Worm (Caenorhabditis elegans): ENCODE measurements around the gene nspa-8.

Gene nspa-8

ce11 chrV:14855626-14856025 is 28.8 kb upstream of the nspa-8 start (continued):
- TF ChIP-seq nhr-48 (tag; optimal IDR thresholded peaks at IDR 0.05) (peak; percentile 15), nhr-11 (tag; optimal IDR thresholded peaks at IDR 0.05) (no peak), lin-15B (tag; optimal IDR thresholded peaks at IDR 0.05) (no peak), F44E2.7 (GFP tag; IDR thresholded peaks at IDR 0.05) (peak; percentile 70; the same call in 1 of the 2 replicates), dmd-8 (GFP tag; IDR thresholded peaks at IDR 0.05) (peak; percentile 78; the same call in 1 of the 2 replicates), snpc-1.2 (GFP tag; IDR thresholded peaks at IDR 0.05) (no peak), F37D6.2 (tag; optimal IDR thresholded peaks at IDR 0.05) (no peak), madf-5 (GFP tag; IDR thresholded peaks at IDR 0.05) (0 out of 4 replicates have a peak, but pooled peaks of 1 of the 2 experiments have one; percentile 63), lin-13 (GFP tag; optimal IDR thresholded peaks at IDR 0.05) (no peak), T20F7.1 (GFP tag; optimal IDR thresholded peaks at IDR 0.05) (no peak), lin-29 (GFP tag; IDR thresholded peaks at IDR 0.05) (peak; percentile 48; the same call in 1 of the 2 replicates), ceh-62 (tag; optimal IDR thresholded peaks at IDR 0.05) (no peak), spr-1 (tag; optimal IDR thresholded peaks at IDR 0.05) (no peak), ceh-82 (tag; optimal IDR thresholded peaks at IDR 0.05) (no peak), lin-39 (tag; optimal IDR thresholded peaks at IDR 0.05) (no peak), dmd-9 (GFP tag; IDR thresholded peaks at IDR 0.05) (no peak), arid-1 (GFP tag; conservative IDR thresholded peaks at IDR 0.05) (peak; percentile 62; the same call in 1 of the 2 replicates), D1046.2 (GFP tag; IDR thresholded peaks at IDR 0.05) (peak; percentile 70; the same call in 1 of the 2 replicates), lin-1 (GFP tag; IDR thresholded peaks at IDR 0.05) (peak; percentile 48; the same call in 1 of the 2 replicates), mxl-3 (GFP tag; optimal IDR thresholded peaks at IDR 0.05) (peak; percentile 14), sdz-12 (GFP tag; optimal IDR thresholded peaks at IDR 0.05) (no peak), vab-7 (GFP tag; IDR thresholded peaks at IDR 0.05) (peak; percentile 48; the same call in 1 of the 2 replicates), pha-4 (GFP tag; IDR thresholded peaks at IDR 0.05) (peak; percentile 71; the same call in 1 of the 2 replicates), pha-4 (tag; optimal IDR thresholded peaks at IDR 0.05) (no peak), daf-8 (GFP tag; IDR thresholded peaks at IDR 0.05) (no peak), aha-1 (tag) (no peak), gei-8 (GFP tag; optimal IDR thresholded peaks at IDR 0.05) (peak; percentile 3), lir-3 (tag; optimal IDR thresholded peaks at IDR 0.05) (no peak), hlh-11 (tag; optimal IDR thresholded peaks at IDR 0.05) (no peak), madf-9 (GFP tag; conservative IDR thresholded peaks at IDR 0.05) (0 out of 2 replicates have a peak, but pooled peaks have one; percentile 29), snpc-4 (tag; optimal IDR thresholded peaks at IDR 0.05) (peak; percentile 28), unc-62 (GFP tag; optimal IDR thresholded peaks at IDR 0.05 in 1 of 2) (no peak), unc-62 (tag; optimal IDR thresholded peaks at IDR 0.05) (no peak), skn-1 (tag; optimal IDR thresholded peaks at IDR 0.05) (no peak), Y48G9A.11 (GFP tag; IDR thresholded peaks at IDR 0.05) (0 out of 2 replicates have a peak, but pooled peaks have one; percentile 28), R02D3.7 (tag; optimal IDR thresholded peaks at IDR 0.05) (no peak), unc-39 (tag; optimal IDR thresholded peaks at IDR 0.05) (no peak), ceh-32 (tag; optimal IDR thresholded peaks at IDR 0.05; ENCODE audit: poor library complexity) (no peak), dve-1 (tag; optimal IDR thresholded peaks at IDR 0.05; ENCODE audit: insufficient read depth) (no peak), ama-1 (optimal IDR thresholded peaks at IDR 0.05) (no peak)

- TF ChIP-seq duxl-1 (tag; optimal IDR thresholded peaks at IDR 0.05; ENCODE audit: poor library complexity): no peak
- peak; percentile 72 for TF ChIP-seq aha-1 (tag)
- TF ChIP-seq saeg-2 (GFP tag; IDR thresholded peaks at IDR 0.05): no peak
- no peak for TF ChIP-seq zfp-3 (GFP tag; conservative IDR thresholded peaks at IDR 0.05)
- 0 out of 2 replicates have a peak, but pooled peaks have one; percentile 21 for TF ChIP-seq dmd-6 (GFP tag; IDR thresholded peaks at IDR 0.05)
- TF ChIP-seq spr-1 (tag; optimal IDR thresholded peaks at IDR 0.05): no peak
- TF ChIP-seq pha-4 (GFP tag; IDR thresholded peaks at IDR 0.05): no peak
- no peak for TF ChIP-seq pha-4 (tag; optimal IDR thresholded peaks at IDR 0.05)
These were observed 27.4 kb upstream of the nspa-8 start for ce11 chrV:14854261-14854660.
